Worm (Caenorhabditis elegans): Measurements from ENCODE around the gene tank-1.

tank-1 gene

ce11 chrV:1263939-1264823, 21.3 kb downstream of the tank-1 start, which contains the start of the genes rab-1 and C39F7.5 (continued):
- TF ChIP-seq egl-44 (GFP tag; IDR thresholded peaks at IDR 0.05), result no peak
- no peak for TF ChIP-seq repo-1 (tag; optimal IDR thresholded peaks at IDR 0.05)
- TF ChIP-seq sdz-38 (tag; optimal IDR thresholded peaks at IDR 0.05), result no peak
- TF ChIP-seq lsl-1 (GFP tag; optimal IDR thresholded peaks at IDR 0.05), result peak; percentile 25
- peak; percentile 15 for TF ChIP-seq snpc-4 (GFP tag; optimal IDR thresholded peaks at IDR 0.05)
- peak in 3 of 4 experiments; percentile 11 to 66 (median 13) for TF ChIP-seq snpc-4 (tag; optimal IDR thresholded peaks at IDR 0.05)
- no peak for TF ChIP-seq lin-26 (GFP tag; IDR thresholded peaks at IDR 0.05)
- 0 out of 2 replicates have a peak, but pooled peaks have one; percentile 15 for TF ChIP-seq ceh-91 (GFP tag; IDR thresholded peaks at IDR 0.05)
- TF ChIP-seq madf-6 (GFP tag; IDR thresholded peaks at IDR 0.05), result no peak
- TF ChIP-seq snpc-1.1 (tag; optimal IDR thresholded peaks at IDR 0.05; ENCODE audit: insufficient read depth), result no peak
- TF ChIP-seq ama-1 (optimal IDR thresholded peaks at IDR 0.05), result peak; percentile 65
- no peak for TF ChIP-seq ama-1 (GFP tag; optimal IDR thresholded peaks at IDR 0.05)
- TF ChIP-seq lin-54 (GFP tag; optimal IDR thresholded peaks at IDR 0.05), result peak; percentile 40
- no peak for TF ChIP-seq efl-1 (GFP tag; optimal IDR thresholded peaks at IDR 0.05)
- TF ChIP-seq hmg-1.2 (GFP tag; IDR thresholded peaks at IDR 0.05), result peak; percentile 49; the same call in 1 of the 2 replicates
- TF ChIP-seq cebp-2 (GFP tag; IDR thresholded peaks at IDR 0.05), result no peak
- TF ChIP-seq tbp1 (GFP tag; optimal IDR thresholded peaks at IDR 0.05), result peak; percentile 23
- peak in 1 of 3 experiments; percentile 32 for TF ChIP-seq lin-35 (GFP tag; optimal IDR thresholded peaks at IDR 0.05)
- peak; percentile 2 for TF ChIP-seq ztf-18 (tag; optimal IDR thresholded peaks at IDR 0.05)
- TF ChIP-seq attf-5 (GFP tag; optimal IDR thresholded peaks at IDR 0.05), result peak; percentile 88
- TF ChIP-seq F23B12.7 (tag; optimal IDR thresholded peaks at IDR 0.05; ENCODE audit: insufficient read depth), result peak; percentile 65
- TF ChIP-seq pbrm-1 (GFP tag; IDR thresholded peaks at IDR 0.05), result peak; percentile 51; the same call in 1 of the 2 replicates
- TF ChIP-seq die-1 (tag; optimal IDR thresholded peaks at IDR 0.05), result no peak
- no peak for TF ChIP-seq B0035.1 (tag; optimal IDR thresholded peaks at IDR 0.05)
- no peak for TF ChIP-seq bed-1 (GFP tag; IDR thresholded peaks at IDR 0.05)
- no peak for TF ChIP-seq nfyb-1 (GFP tag; IDR thresholded peaks at IDR 0.05)
- peak; percentile 73 for TF ChIP-seq dox-1 (GFP tag; IDR thresholded peaks at IDR 0.05)
- peak; percentile 65; the same call in 1 of the 2 replicates for TF ChIP-seq Y67H2A.10 (GFP tag; conservative IDR thresholded peaks at IDR 0.05)
- TF ChIP-seq ztf-3 (GFP tag; optimal IDR thresholded peaks at IDR 0.05), result no peak
- TF ChIP-seq let-607 (tag; optimal IDR thresholded peaks at IDR 0.05), result peak; percentile 82 to 90
- TF ChIP-seq fkh-3 (tag; optimal IDR thresholded peaks at IDR 0.05), result no peak
- TF ChIP-seq hmg-20 (GFP tag; IDR thresholded peaks at IDR 0.05), result no peak
- peak; percentile 53 for TF ChIP-seq madf-10 (tag; optimal IDR thresholded peaks at IDR 0.05)
- no peak for TF ChIP-seq ceh-27 (GFP tag; optimal IDR thresholded peaks at IDR 0.05)
- no peak for TF ChIP-seq bed-2 (GFP tag; IDR thresholded peaks at IDR 0.05)
- TF ChIP-seq let-526 (GFP tag; IDR thresholded peaks at IDR 0.05), result no peak
- TF ChIP-seq him-1 (tag; optimal IDR thresholded peaks at IDR 0.05), result no peak
- TF ChIP-seq nhr-80 (tag; optimal IDR thresholded peaks at IDR 0.05), result peak; percentile 43
- no peak for TF ChIP-seq rpc-1 (optimal IDR thresholded peaks at IDR 0.05)
- TF ChIP-seq rpc-1 (tag; optimal IDR thresholded peaks at IDR 0.05), result no peak
- TF ChIP-seq snpc-3.4 (tag; optimal IDR thresholded peaks at IDR 0.05), result no peak
